Worm (Caenorhabditis elegans): ENCODE results near the gene flh-2.

DNA sequence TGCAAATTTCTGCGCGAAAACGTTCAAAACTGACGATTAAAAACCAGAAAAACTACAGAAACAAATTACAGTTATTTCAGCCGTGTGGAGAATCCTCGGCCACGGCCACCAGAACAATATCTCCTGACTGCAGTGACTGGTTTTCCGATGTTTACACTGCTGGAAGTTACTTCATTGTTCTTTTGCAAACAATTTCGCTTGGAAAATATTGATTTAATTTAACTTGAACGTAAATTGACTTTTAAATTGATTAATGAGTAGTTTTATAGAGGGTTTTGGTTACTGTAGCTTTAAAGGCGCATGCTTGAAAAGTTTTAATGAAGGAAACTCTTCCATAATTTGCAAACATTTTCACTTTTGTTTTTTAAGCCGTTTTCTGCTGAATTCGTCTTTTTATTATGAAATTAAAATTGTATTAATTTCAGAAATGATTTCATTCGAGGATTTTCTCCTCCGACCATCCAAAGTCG is 47.1 kb downstream of the flh-2 start, which contains the start of gene smcr-8:
- TF ChIP-seq med-1 (GFP tag; optimal IDR thresholded peaks at IDR 0.05; ENCODE audit: insufficient read depth) (no peak), T22C8.4 (GFP tag; IDR thresholded peaks at IDR 0.05) (no peak), flt-1 (GFP tag; IDR thresholded peaks at IDR 0.05) (no peak), klf-2 (GFP tag; conservative IDR thresholded peaks at IDR 0.05) (no peak)

Measured in whole organism, midembryonic.